Fruit fly (Drosophila melanogaster) whole organism, embryonic: ENCODE measurements around the gene Hexo2.

ENCODE experiments used
- CG11456 ChIP-seq: fragments of 200-800 bp; sonication (Bioruptor generic); IDR thresholded peaks from 3 replicates; pipeline ENCODE4 v1.3.6; 2022; ENCODE audit warnings: missing biosample characterization, missing genetic modification characterization
- CG12942 ChIP-seq: fragments of 200-800 bp; sonication (Bioruptor generic); optimal IDR thresholded peaks from 3 replicates; lab custom pipeline; 2016; ENCODE audit warnings: missing biosample characterization, missing genetic modification characterization
- CG32772 ChIP-seq: fragments of 200-800 bp; sonication (Bioruptor generic); IDR thresholded peaks from 2 replicates; pipeline ENCODE4 v1.3.6; 2022; ENCODE audit warnings: missing biosample characterization, missing genetic modification characterization
- dysf ChIP-seq: fragments of 200-800 bp; sonication (Bioruptor generic); IDR thresholded peaks from 3 replicates; pipeline ENCODE4 v1.3.6; 2022; ENCODE audit warnings: missing biosample characterization, missing genetic modification characterization
- lilli ChIP-seq: fragments of 200-800 bp; sonication (Bioruptor generic); optimal IDR thresholded peaks from 3 replicates; lab custom pipeline; 2016; ENCODE audit warnings: missing biosample characterization, missing genetic modification characterization

dm6 chrX:8725238-8725637 is 15.8 kb downstream of the Hexo2 start:
- TF ChIP-seq dysf (GFP tag; lab: Robert Waterston, UW), result no peak
- no peak for TF ChIP-seq CG32772 (GFP tag; lab: Robert Waterston, UW)
- no peak for TF ChIP-seq CG11456 (GFP tag; lab: Robert Waterston, UW)
- TF ChIP-seq lilli (GFP tag; lab: Kevin White, UChicago), result no peak
- TF ChIP-seq CG12942 (GFP tag; lab: Kevin White, UChicago), result no peak
